Worm (Caenorhabditis elegans) whole organism, L1 larva: ENCODE results near the gene hum-8.

Experiments
- C16A3.4 ChIP-seq: fragments of 150-350 bp; optimal IDR thresholded peaks from 2 replicates; lab custom pipeline; 2014; ENCODE audit warnings: missing biosample characterization, missing genetic modification characterization
- C34B4.2 ChIP-seq: sonication (generic microtip); optimal IDR thresholded peaks from 2 replicates; lab custom pipeline; 2017; ENCODE audit warnings: mild to moderate bottlenecking, missing genetic modification characterization, missing compliant biosample characterization
- F16B12.6 ChIP-seq: fragments of 150-350 bp; optimal IDR thresholded peaks from 2 replicates; lab custom pipeline; 2014; ENCODE audit warnings: missing biosample characterization, missing genetic modification characterization
- aha-1 ChIP-seq: fragments of 150-350 bp; optimal IDR thresholded peaks from 2 replicates; lab custom pipeline; 2014; ENCODE audit warnings: missing biosample characterization, missing genetic modification characterization
- alr-1 ChIP-seq: fragments of 200-800 bp; sonication (Bioruptor generic); optimal IDR thresholded peaks from 2 replicates; lab custom pipeline; 2018; ENCODE audit warnings: borderline replicate concordance, mild to moderate bottlenecking, missing genetic modification characterization, missing compliant biosample characterization
- aly-2 ChIP-seq: fragments of 150-350 bp; optimal IDR thresholded peaks from 2 replicates; lab custom pipeline; 2014; ENCODE audit warnings: missing biosample characterization, missing genetic modification characterization
- ama-1 ChIP-seq: fragments of 150-350 bp; optimal IDR thresholded peaks from 2 replicates; lab custom pipeline; 2014
- ceh-8 ChIP-seq: fragments of 200-800 bp; sonication (Bioruptor generic); optimal IDR thresholded peaks from 2 replicates; lab custom pipeline; 2018; ENCODE audit warnings: mild to moderate bottlenecking, missing genetic modification characterization, moderate library complexity, missing compliant biosample characterization
- ceh-90 ChIP-seq: sonication (generic microtip); optimal IDR thresholded peaks from 2 replicates; lab custom pipeline; 2016; ENCODE audit warnings: missing genetic modification characterization, missing compliant biosample characterization
- dpl-1 ChIP-seq, 3 experiments: fragments of 150-350 bp in 2 of 3; sonication (generic microtip) in 1 of 3; optimal IDR thresholded peaks; 2 replicates each; lab custom pipeline; 2014 to 2017; ENCODE audit warnings: missing biosample characterization in 3 of 3, missing genetic modification characterization in 3 of 3, missing genetic modification reagents in 3 of 3
- dsc-1 ChIP-seq: sonication (generic microtip); optimal IDR thresholded peaks from 2 replicates; lab custom pipeline; 2016; ENCODE audit warnings: mild to moderate bottlenecking, missing genetic modification characterization, missing compliant biosample characterization
- egl-13 ChIP-seq: sonication (generic microtip); optimal IDR thresholded peaks from 2 replicates; lab custom pipeline; 2016; ENCODE audit warnings: missing genotype, missing genetic modification reagents, missing genetic modification characterization, missing compliant biosample characterization
- egl-27 ChIP-seq, 2 experiments: fragments of 150-350 bp in 1 of 2; sonication (generic microtip); optimal IDR thresholded peaks; 3 replicates each; lab custom pipeline; 2017 to 2018; ENCODE audit warnings: missing biosample characterization in 2 of 2, missing genetic modification characterization in 2 of 2, missing genetic modification reagents in 2 of 2
- elt-2 ChIP-seq: sonication (generic microtip); optimal IDR thresholded peaks from 2 replicates; lab custom pipeline; 2016; ENCODE audit warnings: missing genetic modification characterization, mild to moderate bottlenecking, inconsistent platforms, missing compliant biosample characterization, missing genetic modification reagents
- ets-5 ChIP-seq: fragments of 200-800 bp; sonication (Bioruptor generic); IDR thresholded peaks from 2 replicates; pipeline ENCODE4 v1.3.6; 2022; ENCODE audit warnings: missing genetic modification characterization, missing compliant biosample characterization
- fkh-4 ChIP-seq: sonication (generic microtip); optimal IDR thresholded peaks from 2 replicates; lab custom pipeline; 2016; ENCODE audit warnings: missing compliant biosample characterization, missing genetic modification characterization, borderline replicate concordance
- fkh-8 ChIP-seq: sonication (generic microtip); optimal IDR thresholded peaks from 2 replicates; lab custom pipeline; 2016; ENCODE audit warnings: mild to moderate bottlenecking, missing genetic modification characterization, missing compliant biosample characterization
- hlh-17 ChIP-seq: fragments of 200-800 bp; sonication (Bioruptor generic); optimal IDR thresholded peaks from 2 replicates; lab custom pipeline; 2018; ENCODE audit warnings: missing genetic modification characterization, mild to moderate bottlenecking, missing compliant biosample characterization, moderate library complexity, borderline replicate concordance
- hlh-4 ChIP-seq: sonication (generic microtip); optimal IDR thresholded peaks from 2 replicates; lab custom pipeline; 2016; ENCODE audit warnings: mild to moderate bottlenecking, missing genetic modification characterization, missing compliant biosample characterization
- isw-1 ChIP-seq: fragments of 200-800 bp; sonication (Bioruptor generic); IDR thresholded peaks from 2 replicates; pipeline ENCODE4 v1.3.6; 2022; ENCODE audit warnings: missing genetic modification characterization, missing compliant biosample characterization
- lin-14 ChIP-seq: fragments of 200-800 bp; sonication (Bioruptor generic); optimal IDR thresholded peaks from 2 replicates; lab custom pipeline; 2018; ENCODE audit warnings: mild to moderate bottlenecking, missing genetic modification characterization, moderate library complexity, missing compliant biosample characterization
- lin-39 ChIP-seq: fragments of 150-350 bp; optimal IDR thresholded peaks from 2 replicates; lab custom pipeline; 2014; ENCODE audit warnings: missing biosample characterization, missing genetic modification reagents, missing genetic modification characterization
- lsy-2 ChIP-seq, 2 experiments: fragments of 150-350 bp; optimal IDR thresholded peaks; 2 replicates each; lab custom pipeline; 2014; ENCODE audit warnings: missing biosample characterization in 2 of 2, missing genetic modification characterization in 2 of 2
- mab-9 ChIP-seq: fragments of 200-800 bp; sonication (Bioruptor generic); IDR thresholded peaks from 2 replicates; pipeline ENCODE4 v1.3.6; 2022; ENCODE audit warnings: missing genetic modification reagents, missing genetic modification characterization, missing compliant biosample characterization
- mdl-1 ChIP-seq, 2 experiments: fragments of 150-350 bp; optimal IDR thresholded peaks; 2 replicates each; lab custom pipeline; 2014 to 2017; ENCODE audit warnings: missing biosample characterization in 2 of 2, missing genetic modification characterization in 2 of 2, inconsistent platforms in 1 of 2
- mef-2 ChIP-seq: fragments of 150-350 bp; optimal IDR thresholded peaks from 2 replicates; lab custom pipeline; 2014; ENCODE audit warnings: missing biosample characterization, missing genetic modification characterization
- mep-1 ChIP-seq: fragments of 150-350 bp; optimal IDR thresholded peaks from 2 replicates; lab custom pipeline; 2014; ENCODE audit warnings: missing biosample characterization, missing genetic modification characterization
- nhr-11 ChIP-seq: fragments of 150-350 bp; optimal IDR thresholded peaks from 2 replicates; lab custom pipeline; 2014; ENCODE audit warnings: missing biosample characterization, missing genetic modification characterization
- nhr-12 ChIP-seq: sonication (generic microtip); optimal IDR thresholded peaks from 2 replicates; lab custom pipeline; 2017; ENCODE audit warnings: missing biosample characterization, missing genetic modification characterization
- nhr-28 ChIP-seq: fragments of 150-350 bp; optimal IDR thresholded peaks from 2 replicates; lab custom pipeline; 2014; ENCODE audit warnings: missing biosample characterization, missing genetic modification characterization
- nhr-71 ChIP-seq: sonication (generic microtip); optimal IDR thresholded peaks from 2 replicates; lab custom pipeline; 2016; ENCODE audit warnings: mild to moderate bottlenecking, missing genetic modification characterization, moderate library complexity, missing compliant biosample characterization
- nhr-77 ChIP-seq: fragments of 150-350 bp; optimal IDR thresholded peaks from 2 replicates; lab custom pipeline; 2014; ENCODE audit warnings: missing biosample characterization, missing genetic modification characterization
- nhr-84 ChIP-seq: sonication (generic microtip); optimal IDR thresholded peaks from 2 replicates; lab custom pipeline; 2017; ENCODE audit warnings: missing biosample characterization, missing genetic modification characterization
- nhr-85 ChIP-seq: sonication (generic microtip); peaks from one replicate; lab custom pipeline; 2016; ENCODE audit warnings: missing genetic modification characterization, inconsistent platforms, missing compliant biosample characterization
- pax-3 ChIP-seq: fragments of 200-800 bp; sonication (Bioruptor generic); optimal IDR thresholded peaks from 2 replicates; lab custom pipeline; 2018; ENCODE audit warnings: mild to moderate bottlenecking, missing genetic modification characterization, moderate library complexity, missing compliant biosample characterization
- pqm-1 ChIP-seq: sonication (generic microtip); optimal IDR thresholded peaks from 3 replicates; lab custom pipeline; 2017; ENCODE audit warnings: missing biosample characterization, missing genetic modification characterization
- skn-1 ChIP-seq: fragments of 150-350 bp; optimal IDR thresholded peaks from 2 replicates; lab custom pipeline; 2014; ENCODE audit warnings: missing biosample characterization, missing genetic modification characterization
- snpc-4 ChIP-seq: fragments of 150-350 bp; optimal IDR thresholded peaks from 2 replicates; lab custom pipeline; 2014; ENCODE audit warnings: missing biosample characterization, missing genetic modification characterization
- sptf-1 ChIP-seq: fragments of 150-350 bp; optimal IDR thresholded peaks from 2 replicates; lab custom pipeline; 2014; ENCODE audit warnings: missing biosample characterization, missing genetic modification characterization
- sup-37 ChIP-seq: fragments of 200-800 bp; sonication (Bioruptor generic); optimal IDR thresholded peaks from 2 replicates; lab custom pipeline; 2018; ENCODE audit warnings: mild to moderate bottlenecking, missing genetic modification characterization, missing compliant biosample characterization
- swsn-7 ChIP-seq: sonication (generic microtip); optimal IDR thresholded peaks from 2 replicates; lab custom pipeline; 2016; ENCODE audit warnings: missing genetic modification characterization, missing compliant biosample characterization
- tlp-1 ChIP-seq: fragments of 150-350 bp; optimal IDR thresholded peaks from 2 replicates; lab custom pipeline; 2014; ENCODE audit warnings: missing biosample characterization, missing genetic modification characterization
- unc-130 ChIP-seq: fragments of 150-350 bp; optimal IDR thresholded peaks from 2 replicates; lab custom pipeline; 2017; ENCODE audit warnings: missing biosample characterization, missing genetic modification characterization, inconsistent platforms
- unc-30 ChIP-seq: sonication (generic microtip); optimal IDR thresholded peaks from 2 replicates; lab custom pipeline; 2017; ENCODE audit warnings: missing biosample characterization, missing genetic modification characterization
- unc-86 ChIP-seq: sonication (generic microtip); optimal IDR thresholded peaks from 2 replicates; lab custom pipeline; 2016; ENCODE audit warnings: missing genetic modification characterization, missing compliant biosample characterization
- unc-98 ChIP-seq: fragments of 200-800 bp; sonication (Bioruptor generic); IDR thresholded peaks from 2 replicates; pipeline ENCODE4 v1.3.6; 2022; ENCODE audit warnings: missing genetic modification characterization, missing compliant biosample characterization
- vab-15 ChIP-seq: sonication (generic microtip); optimal IDR thresholded peaks from 2 replicates; lab custom pipeline; 2017; ENCODE audit warnings: missing genotype, mild to moderate bottlenecking, missing genetic modification characterization, missing compliant biosample characterization
- xbp-1 ChIP-seq: sonication (generic microtip); optimal IDR thresholded peaks from 2 replicates; lab custom pipeline; 2016; ENCODE audit warnings: missing genetic modification characterization, missing compliant biosample characterization
- zip-4 ChIP-seq: fragments of 200-800 bp; sonication (Bioruptor generic); optimal IDR thresholded peaks from 2 replicates; lab custom pipeline; 2018; ENCODE audit warnings: mild to moderate bottlenecking, missing genetic modification characterization, moderate library complexity, missing compliant biosample characterization
- ztf-11 ChIP-seq, 2 experiments: sonication (generic microtip); optimal IDR thresholded peaks; 2 replicates each; lab custom pipeline; 2016 to 2017; ENCODE audit warnings: missing genetic modification characterization in 2 of 2, missing biosample characterization in 1 of 2, missing compliant biosample characterization in 1 of 2

hum-8 gene

DNA sequence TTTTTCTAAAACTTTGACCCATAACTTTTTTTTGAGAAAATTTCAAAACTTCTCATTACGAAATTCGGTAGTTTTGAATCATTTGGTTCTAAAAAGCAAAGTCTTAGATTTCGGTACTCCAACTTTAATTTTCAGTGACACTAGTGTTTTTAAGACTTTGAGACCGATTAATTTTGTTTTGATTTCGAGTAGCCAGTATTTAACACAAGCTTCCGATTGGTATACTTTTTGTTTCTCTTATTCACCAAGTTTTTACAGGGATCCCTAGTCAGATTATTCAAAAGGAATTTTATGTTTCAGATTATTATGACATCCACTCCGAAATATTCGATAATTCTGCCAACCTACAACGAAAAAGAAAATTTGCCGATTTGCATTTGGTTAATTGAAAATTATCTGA is 5.0 kb upstream of the hum-8 start, which contains the start of gene dpm-1:
dpm-1 (plus strand) TSS at position 301 of the 400 bp plus-strand sequence.
- TF ChIP-seq pax-3 (tag; lab: Kevin White, UChicago) (no peak), hlh-17 (GFP tag; lab: Kevin White, UChicago) (no peak), lin-39 (no peak), unc-30 (tag; lab: Kevin White, UChicago) (no peak), swsn-7 (tag; lab: Kevin White, UChicago) (no peak), lsy-2 (tag; optimal IDR thresholded peaks at IDR 0.05; lab: Kevin White, UChicago) (no peak), vab-15 (tag; lab: Kevin White, UChicago) (no peak), nhr-77 (tag; lab: Kevin White, UChicago) (no peak), ztf-11 (tag; optimal IDR thresholded peaks at IDR 0.05; lab: Kevin White, UChicago) (no peak), nhr-11 (tag; lab: Kevin White, UChicago) (no peak), mep-1 (tag; lab: Kevin White, UChicago) (no peak), C16A3.4 (tag; lab: Kevin White, UChicago) (no peak), mab-9 (GFP tag; lab: Robert Waterston, UW) (no peak), unc-98 (no peak), fkh-8 (tag; lab: Kevin White, UChicago) (no peak), ceh-90 (tag; lab: Kevin White, UChicago) (no peak)

DNA sequence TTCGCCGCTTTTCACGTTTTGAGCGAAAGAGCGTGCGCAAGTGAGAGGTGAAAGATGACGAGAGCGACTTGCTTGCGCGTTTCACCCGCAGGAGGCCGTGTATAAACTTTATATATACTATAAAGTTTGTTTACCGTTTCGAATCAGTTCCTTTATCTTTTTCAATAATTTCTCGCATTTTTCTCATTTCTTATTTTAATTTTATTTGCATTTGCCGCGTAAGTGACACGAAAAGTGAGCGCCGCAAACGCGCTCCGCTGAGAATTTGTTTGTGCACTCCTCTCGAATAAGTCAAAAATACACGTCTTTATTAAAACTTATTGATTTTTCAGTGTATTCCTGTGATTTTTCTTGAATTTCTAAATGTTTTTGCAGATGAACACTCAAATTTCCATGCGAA is 3.3 kb upstream of the hum-8 start, which contains the start of gene mrpl-55:
mrpl-55 (plus strand) TSS at position 364 of the 400 bp plus-strand sequence.
- peak; percentile 75 for TF ChIP-seq mab-9 (GFP tag; lab: Robert Waterston, UW)
- peak; percentile 66 for TF ChIP-seq zip-4
- no peak for TF ChIP-seq hlh-4 (tag; lab: Kevin White, UChicago)
- peak; percentile 69 for TF ChIP-seq ceh-8 (GFP tag; lab: Kevin White, UChicago)
- no peak for TF ChIP-seq hlh-17 (GFP tag; lab: Kevin White, UChicago)
- TF ChIP-seq egl-27 (tag; optimal IDR thresholded peaks at IDR 0.05; lab: Kevin White, UChicago): peak; percentile 37
- no peak for TF ChIP-seq nhr-12 (tag; lab: Kevin White, UChicago)
- no peak for TF ChIP-seq tlp-1 (tag; lab: Kevin White, UChicago)
- TF ChIP-seq ceh-90 (tag; lab: Kevin White, UChicago): peak; percentile 46
- peak; percentile 82 for TF ChIP-seq lin-39
- TF ChIP-seq elt-2: peak; percentile 55
- TF ChIP-seq nhr-71 (tag; lab: Kevin White, UChicago): peak; percentile 95
- peak; percentile 92 for TF ChIP-seq fkh-8 (tag; lab: Kevin White, UChicago)
- no peak for TF ChIP-seq aha-1
- no peak for TF ChIP-seq alr-1 (tag; lab: Kevin White, UChicago)
- peak; percentile 73 for TF ChIP-seq F16B12.6
- peak; percentile 17 for TF ChIP-seq sup-37 (GFP tag; lab: Kevin White, UChicago)
- TF ChIP-seq ama-1 (lab: Kevin White, UChicago): no peak
- no peak for TF ChIP-seq nhr-84 (tag; lab: Kevin White, UChicago)
- peak; percentile 93 for TF ChIP-seq lin-14
- no peak for TF ChIP-seq C34B4.2 (tag; lab: Kevin White, UChicago)
- TF ChIP-seq fkh-4 (tag; lab: Kevin White, UChicago): peak; percentile 57
- TF ChIP-seq xbp-1 (tag; lab: Kevin White, UChicago): peak; percentile 95
- TF ChIP-seq nhr-28 (tag; lab: Kevin White, UChicago): no peak
- peak; percentile 88 for TF ChIP-seq skn-1 (tag; lab: Kevin White, UChicago)
- peak; percentile 43 for TF ChIP-seq unc-30 (tag; lab: Kevin White, UChicago)
- TF ChIP-seq unc-86: peak; percentile 88
- TF ChIP-seq aly-2: peak; percentile 77
- peak; percentile 86 for TF ChIP-seq isw-1 (GFP tag; lab: Robert Waterston, UW)
- TF ChIP-seq egl-13: peak; percentile 74
- peak in 1 of 2 experiments; percentile 78 for TF ChIP-seq mdl-1 (tag; optimal IDR thresholded peaks at IDR 0.05; lab: Kevin White, UChicago)
- TF ChIP-seq mef-2 (tag; lab: Kevin White, UChicago): peak; percentile 69
- TF ChIP-seq pqm-1 (tag; lab: Kevin White, UChicago): no peak
- no peak for TF ChIP-seq sptf-1
- peak; percentile 96 for TF ChIP-seq C16A3.4 (tag; lab: Kevin White, UChicago)
- peak; percentile 91 to 95 for TF ChIP-seq lsy-2 (tag; optimal IDR thresholded peaks at IDR 0.05; lab: Kevin White, UChicago)
- TF ChIP-seq snpc-4 (tag; lab: Kevin White, UChicago): peak; percentile 79
- TF ChIP-seq dpl-1 (GFP tag; optimal IDR thresholded peaks at IDR 0.05; lab: Kevin White, UChicago): peak; percentile 94 to 97 (median 96)
- TF ChIP-seq ets-5 (GFP tag; lab: Robert Waterston, UW): no peak
- peak; percentile 94 for TF ChIP-seq nhr-85 (tag; lab: Kevin White, UChicago)
- TF ChIP-seq dsc-1: peak; percentile 85
- TF ChIP-seq unc-130: peak; percentile 97
